Fruit fly (Drosophila melanogaster): ENCODE results near the gene CG6729.

dm6 chr2L:10781252-10781651, 37.5 kb upstream of the CG6729 start:
- no peak for TF ChIP-seq CG5245 (GFP tag; optimal IDR thresholded peaks at IDR 0.05)
- TF ChIP-seq toy (GFP tag; IDR thresholded peaks at IDR 0.05): no peak
- no peak for TF ChIP-seq tio (GFP tag; optimal IDR thresholded peaks at IDR 0.05)
- no peak for TF ChIP-seq CrebB (tag; optimal IDR thresholded peaks at IDR 0.05)
- TF ChIP-seq disco-r (GFP tag; optimal IDR thresholded peaks at IDR 0.05): no peak
- no peak for TF ChIP-seq CG8478 (optimal IDR thresholded peaks at IDR 0.05)
- TF ChIP-seq CG8089 (GFP tag; optimal IDR thresholded peaks at IDR 0.05): no peak
- no peak for TF ChIP-seq salm (tag; optimal IDR thresholded peaks at IDR 0.05)
- TF ChIP-seq NC2α (GFP tag; optimal IDR thresholded peaks at IDR 0.05): no peak
- no peak for TF ChIP-seq Sin3A (optimal IDR thresholded peaks at IDR 0.05)

Data from whole organism, embryonic.